Fruit fly (Drosophila melanogaster): Measurements from ENCODE around the gene Ctps.

DNA sequence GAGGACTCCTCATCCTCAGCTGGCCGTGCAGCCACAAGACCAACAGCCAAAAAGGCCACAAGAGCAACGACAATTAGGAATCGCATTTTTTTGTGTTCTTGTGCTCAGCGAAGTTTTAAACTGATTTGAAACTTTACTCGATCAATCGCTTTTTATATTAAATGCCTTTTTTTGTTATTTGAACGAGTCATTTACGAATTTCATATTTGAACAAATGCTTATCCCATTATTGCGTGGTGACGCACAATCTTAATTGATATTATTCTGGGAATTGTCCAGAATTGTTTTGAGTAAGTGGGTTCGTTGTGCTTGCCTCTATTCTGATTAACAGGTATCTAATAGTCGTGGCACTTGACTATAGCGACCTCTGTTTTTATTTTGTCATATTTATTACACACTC is 45.3 kb upstream of the Ctps start, which contains the start of gene CG13461:
- TF ChIP-seq Dif (GFP tag; optimal IDR thresholded peaks at IDR 0.05; ENCODE audit: partially characterized antibody) (no peak), Sp1 (GFP tag; optimal IDR thresholded peaks at IDR 0.05) (no peak), Myc (optimal IDR thresholded peaks at IDR 0.05) (no peak), Rel (GFP tag; optimal IDR thresholded peaks at IDR 0.05) (no peak), Rel (tag; optimal IDR thresholded peaks at IDR 0.05) (no peak), Hr78 (GFP tag; optimal IDR thresholded peaks at IDR 0.05) (no peak), woc (GFP tag; optimal IDR thresholded peaks at IDR 0.05) (no peak), Hnf4 (GFP tag; optimal IDR thresholded peaks at IDR 0.05) (no peak), Abd-B (GFP tag; optimal IDR thresholded peaks at IDR 0.05) (no peak), tai (GFP tag; optimal IDR thresholded peaks at IDR 0.05) (no peak)

Measured in whole organism, wandering third instar larva.